Fruit fly (Drosophila melanogaster) whole organism, prepupa: ENCODE measurements around the gene REPTOR.

Source experiments
- CG6854 ChIP-seq: fragments of 200-800 bp; sonication (Bioruptor generic); optimal IDR thresholded peaks from 2 replicates; lab custom pipeline; 2017; ENCODE audit warnings: missing biosample characterization, mild to moderate bottlenecking, missing genetic modification characterization
- Eip75B ChIP-seq: fragments of 200-800 bp; sonication (Bioruptor generic); optimal IDR thresholded peaks from 3 replicates; lab custom pipeline; 2016; ENCODE audit warnings: missing biosample characterization, missing genetic modification characterization
- Hr39 ChIP-seq: fragments of 200-800 bp; sonication (Bioruptor generic); optimal IDR thresholded peaks from 2 replicates; lab custom pipeline; 2016; ENCODE audit warnings: missing biosample characterization, missing genetic modification characterization
- achi ChIP-seq: fragments of 200-800 bp; sonication (Bioruptor generic); optimal IDR thresholded peaks from 3 replicates; lab custom pipeline; 2016; ENCODE audit warnings: missing biosample characterization, missing genetic modification characterization
- acj6 ChIP-seq: fragments of 200-800 bp; sonication (Bioruptor generic); optimal IDR thresholded peaks from 3 replicates; lab custom pipeline; 2016; ENCODE audit warnings: missing biosample characterization, missing genetic modification characterization
- cyc ChIP-seq: fragments of 200-800 bp; sonication (Bioruptor generic); optimal IDR thresholded peaks from 3 replicates; lab custom pipeline; 2016; ENCODE audit warnings: missing biosample characterization, missing genetic modification characterization
- dac ChIP-seq: fragments of 200-800 bp; sonication (Bioruptor generic); optimal IDR thresholded peaks from 2 replicates; lab custom pipeline; 2017; ENCODE audit warnings: missing biosample characterization, mild to moderate bottlenecking, missing genetic modification characterization
- dsx ChIP-seq: fragments of 200-800 bp; optimal IDR thresholded peaks from 3 replicates; lab custom pipeline; 2019; ENCODE audit warnings: missing biosample characterization, mild to moderate bottlenecking, missing genetic modification characterization, moderate library complexity; ENCODE audit not compliant: poor library complexity, severe bottlenecking
- svp ChIP-seq: fragments of 200-800 bp; sonication (Bioruptor generic); peaks from one replicate; lab custom pipeline; 2016; ENCODE audit warnings: missing biosample characterization, missing genetic modification characterization

DNA sequence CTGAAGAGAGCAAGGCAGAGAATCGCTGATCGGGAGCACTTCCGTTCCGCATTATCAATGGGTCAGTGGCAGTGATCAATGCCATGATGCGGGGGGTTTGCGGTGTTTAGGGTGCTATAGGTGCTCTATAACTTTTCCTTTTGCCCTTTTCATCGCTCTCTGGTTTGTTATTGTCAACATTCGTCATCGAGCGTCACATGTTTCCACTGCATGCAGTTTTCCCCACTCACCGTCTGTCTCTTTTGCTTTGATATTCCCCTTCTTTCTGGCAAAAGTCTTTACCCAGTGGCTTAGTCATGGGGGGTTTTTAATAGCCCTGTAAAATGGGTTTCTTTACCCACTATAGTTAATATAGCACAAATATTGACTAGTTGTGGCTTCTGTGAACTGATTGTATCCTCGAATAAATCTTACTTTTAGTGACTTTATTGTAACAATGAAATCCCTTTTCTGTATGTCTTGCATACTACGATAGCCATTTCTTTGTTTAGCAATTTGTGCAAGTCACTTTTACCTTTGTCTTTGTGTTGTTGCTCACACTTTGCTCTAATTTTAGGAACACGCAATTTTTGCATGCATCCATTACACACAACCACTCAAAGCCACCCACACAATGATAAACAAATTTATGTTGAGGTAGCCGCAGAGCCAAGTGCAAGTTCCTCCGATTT lies 15.8 kb downstream of the REPTOR start:
- TF ChIP-seq acj6 (GFP tag; lab: Kevin White, UChicago) = no peak
- TF ChIP-seq CG6854 = no peak
- no peak for TF ChIP-seq Hr39 (GFP tag; lab: Kevin White, UChicago)
- no peak for TF ChIP-seq achi (GFP tag; lab: Kevin White, UChicago)
- TF ChIP-seq Eip75B = no peak
- no peak for TF ChIP-seq cyc
- no peak for TF ChIP-seq dac
- peak; percentile 69 for TF ChIP-seq svp (GFP tag; lab: Kevin White, UChicago)
- no peak for TF ChIP-seq dsx (GFP tag; lab: Kevin White, UChicago)
